Worm (Caenorhabditis elegans): ENCODE data around the gene aman-2.

Gene aman-2

DNA sequence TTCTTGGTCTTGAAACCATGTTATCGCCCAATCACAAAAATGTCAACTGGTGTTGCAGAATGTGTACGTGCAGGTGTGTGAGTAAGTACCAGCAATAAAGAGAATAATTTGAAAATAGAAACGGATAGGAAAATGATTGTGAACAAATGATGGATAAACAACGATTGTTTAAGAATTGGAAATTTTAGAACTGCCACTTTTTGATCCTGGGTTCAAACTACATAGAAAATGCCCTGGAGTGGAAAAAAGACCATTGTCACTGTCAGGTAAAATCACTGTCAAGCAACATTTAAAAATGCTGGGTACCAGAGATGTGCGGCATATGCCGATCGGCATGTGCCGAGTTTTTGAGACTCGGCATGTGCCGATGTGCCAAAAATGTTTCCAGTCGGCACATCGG, 49.8 kb downstream of the aman-2 start:
- TF ChIP-seq egl-27 (tag; optimal IDR thresholded peaks at IDR 0.05) (no peak), sea-2 (GFP tag; optimal IDR thresholded peaks at IDR 0.05) (no peak), nhr-67 (tag; optimal IDR thresholded peaks at IDR 0.05) (no peak), tbx-2 (tag; optimal IDR thresholded peaks at IDR 0.05) (no peak), ama-1 (optimal IDR thresholded peaks at IDR 0.05) (no peak), nhr-43 (tag; optimal IDR thresholded peaks at IDR 0.05; ENCODE audit: poor library complexity, severe bottlenecking) (no peak), nhr-28 (tag; optimal IDR thresholded peaks at IDR 0.05) (no peak), unc-39 (tag; optimal IDR thresholded peaks at IDR 0.05) (no peak), unc-62 (GFP tag; optimal IDR thresholded peaks at IDR 0.05) (no peak), daf-12 (tag; optimal IDR thresholded peaks at IDR 0.05) (no peak), ztf-11 (tag; optimal IDR thresholded peaks at IDR 0.05) (no peak), pha-4 (tag; optimal IDR thresholded peaks at IDR 0.05) (no peak), zag-1 (tag; optimal IDR thresholded peaks at IDR 0.05) (no peak), elt-1 (tag; optimal IDR thresholded peaks at IDR 0.05) (no peak), lin-15B (tag; optimal IDR thresholded peaks at IDR 0.05) (no peak), nhr-25 (tag; optimal IDR thresholded peaks at IDR 0.05) (no peak), hmg-11 (tag; optimal IDR thresholded peaks at IDR 0.05) (no peak), fkh-2 (tag; optimal IDR thresholded peaks at IDR 0.05) (no peak), jun-1 (tag; optimal IDR thresholded peaks at IDR 0.05) (no peak), pqm-1 (tag; optimal IDR thresholded peaks at IDR 0.05) (no peak)

DNA sequence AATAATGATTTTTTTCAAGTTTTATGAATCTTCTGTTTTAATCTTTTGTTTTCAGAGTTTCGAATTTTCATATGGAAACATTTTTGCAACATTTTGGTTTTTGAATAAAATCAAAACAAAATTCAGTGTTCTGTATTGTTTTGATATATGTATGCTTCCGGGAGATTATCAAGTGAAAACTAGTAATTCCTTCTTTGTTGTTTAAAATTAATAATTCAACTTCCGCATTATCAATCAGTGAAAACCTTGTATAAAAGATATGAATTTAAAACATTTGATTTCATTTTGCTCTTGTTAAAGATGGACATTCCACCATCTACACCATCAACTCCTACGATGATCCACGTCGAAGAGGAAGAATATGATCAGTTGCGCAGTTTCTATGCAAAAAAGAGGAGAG, 53.3 kb downstream of the aman-2 start, which contains the start of gene sulp-5:
Gene sulp-5 (plus strand): TSS at position 301 of the 400 bp plus-strand sequence.
- TF ChIP-seq fos-1 (tag; optimal IDR thresholded peaks at IDR 0.05): no peak
- TF ChIP-seq elt-1 (tag; optimal IDR thresholded peaks at IDR 0.05): no peak
- no peak for TF ChIP-seq zag-1 (tag; optimal IDR thresholded peaks at IDR 0.05)
- no peak for TF ChIP-seq ztf-11 (tag; optimal IDR thresholded peaks at IDR 0.05)
